Fruit fly (Drosophila melanogaster): Measurements from ENCODE around the gene ari-1.
A peak's percentile ranks its signal among the peaks of the same experiment; 100 is the strongest.

The ari-1 gene

dm6 chrX:18179372-18179771 lies 41.8 kb upstream of the ari-1 start, which contains the start of gene Andorra:
Andorra (minus strand) TSS chrX:18179472.
- TF ChIP-seq fd59A (GFP tag; optimal IDR thresholded peaks at IDR 0.05) (no peak), CG15336 (GFP tag; IDR thresholded peaks at IDR 0.05) (no peak), net (GFP tag; optimal IDR thresholded peaks at IDR 0.05) (no peak), eg (GFP tag; IDR thresholded peaks at IDR 0.05) (no peak), CG10631 (GFP tag; optimal IDR thresholded peaks at IDR 0.05) (no peak), Blimp-1 (GFP tag; optimal IDR thresholded peaks at IDR 0.05) (no peak), topi (GFP tag; optimal IDR thresholded peaks at IDR 0.05) (no peak), CG7368 (GFP tag; optimal IDR thresholded peaks at IDR 0.05) (no peak), CG16779 (tag; optimal IDR thresholded peaks at IDR 0.05) (no peak), salr (GFP tag; optimal IDR thresholded peaks at IDR 0.05) (no peak), Sox14 (GFP tag; optimal IDR thresholded peaks at IDR 0.05) (no peak), Eip78C (GFP tag) (no peak), CG8632 (GFP tag; optimal IDR thresholded peaks at IDR 0.05) (no peak), esn (GFP tag; optimal IDR thresholded peaks at IDR 0.05) (no peak), Smox (GFP tag; optimal IDR thresholded peaks at IDR 0.05) (no peak)

dm6 chrX:18177312-18177711 lies 39.7 kb upstream of the ari-1 start, which contains the start of gene Frq2:
Frq2 (plus strand) TSS chrX:18177612.
- no peak for TF ChIP-seq Sox14 (GFP tag; optimal IDR thresholded peaks at IDR 0.05)
- TF ChIP-seq fd85E (GFP tag; optimal IDR thresholded peaks at IDR 0.05): no peak
- no peak for TF ChIP-seq dac (GFP tag; optimal IDR thresholded peaks at IDR 0.05)
- TF ChIP-seq CG31627 (GFP tag; optimal IDR thresholded peaks at IDR 0.05): no peak
- TF ChIP-seq CG32006 (GFP tag; optimal IDR thresholded peaks at IDR 0.05): no peak
- TF ChIP-seq Eip78C (GFP tag): no peak
- no peak for TF ChIP-seq CG34406 (GFP tag; optimal IDR thresholded peaks at IDR 0.05)

DNA sequence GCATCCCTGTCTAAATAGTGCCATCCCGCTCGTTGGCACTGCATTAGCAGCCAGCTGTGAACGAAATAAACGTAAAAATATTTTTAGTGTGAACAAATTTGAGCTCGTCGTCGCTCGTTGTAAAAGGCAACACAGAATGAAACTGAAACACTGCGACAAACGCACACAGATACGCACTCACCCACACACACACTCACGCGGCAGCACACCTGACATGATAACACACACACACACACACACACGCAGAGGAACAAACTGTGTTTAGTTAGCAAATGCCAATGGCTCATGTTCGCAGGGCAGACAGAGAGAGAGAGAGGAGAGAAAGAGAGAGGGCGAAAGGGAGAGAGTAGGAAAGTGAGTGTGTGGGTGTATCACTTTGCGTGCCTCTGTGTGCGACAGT lies 21.4 kb upstream of the ari-1 start:
- TF ChIP-seq OdsH (GFP tag; optimal IDR thresholded peaks at IDR 0.05) (no peak), Hr38 (GFP tag; optimal IDR thresholded peaks at IDR 0.05) (no peak), fkh (GFP tag; optimal IDR thresholded peaks at IDR 0.05) (peak; percentile 18), dac (GFP tag; optimal IDR thresholded peaks at IDR 0.05) (no peak), CG10669 (GFP tag; optimal IDR thresholded peaks at IDR 0.05) (no peak)

dm6 chrX:18154955-18155419 lies 17.4 kb upstream of the ari-1 start, which contains the start of gene Frq1:
Frq1 (plus strand) TSS chrX:18155369.
- no peak for TF ChIP-seq fkh (GFP tag; optimal IDR thresholded peaks at IDR 0.05)
- no peak for TF ChIP-seq Hr39 (GFP tag; optimal IDR thresholded peaks at IDR 0.05)
- no peak for TF ChIP-seq Sox14 (GFP tag; optimal IDR thresholded peaks at IDR 0.05)
- no peak for TF ChIP-seq salr (GFP tag; optimal IDR thresholded peaks at IDR 0.05)
- no peak for TF ChIP-seq eg (GFP tag; IDR thresholded peaks at IDR 0.05)
- no peak for TF ChIP-seq Ets96B (tag; optimal IDR thresholded peaks at IDR 0.05)
- TF ChIP-seq dac (GFP tag; optimal IDR thresholded peaks at IDR 0.05): no peak
- TF ChIP-seq esn (GFP tag; optimal IDR thresholded peaks at IDR 0.05): no peak
- TF ChIP-seq CG6276 (GFP tag; optimal IDR thresholded peaks at IDR 0.05): no peak
- TF ChIP-seq Smox (GFP tag; optimal IDR thresholded peaks at IDR 0.05): no peak
- no peak for TF ChIP-seq CG16779 (tag; optimal IDR thresholded peaks at IDR 0.05)
- no peak for TF ChIP-seq Hr4 (GFP tag; optimal IDR thresholded peaks at IDR 0.05)
- no peak for TF ChIP-seq CG7368 (GFP tag; optimal IDR thresholded peaks at IDR 0.05)
- TF ChIP-seq vri (GFP tag; optimal IDR thresholded peaks at IDR 0.05): no peak
- no peak for TF ChIP-seq Ets21C (GFP tag; optimal IDR thresholded peaks at IDR 0.05)

DNA sequence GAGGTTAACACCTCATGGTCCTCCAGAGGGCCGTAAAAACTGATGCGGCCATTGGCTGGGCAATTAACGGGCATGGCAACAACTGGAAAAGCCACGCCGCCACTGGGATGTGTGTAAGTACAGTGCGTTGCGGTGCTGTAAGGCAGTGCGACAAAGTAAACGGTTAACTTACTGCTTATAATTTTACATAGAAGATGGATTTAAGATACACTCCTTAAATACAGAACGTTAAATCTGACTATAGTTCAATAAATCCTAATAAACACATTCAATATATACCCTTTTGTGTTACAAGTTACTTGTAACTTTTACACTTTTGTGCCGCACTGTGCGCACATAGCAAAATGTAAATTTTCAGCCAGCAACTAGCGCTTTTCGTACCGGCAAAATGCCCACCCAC lies 15.4 kb upstream of the ari-1 start:
- no peak for TF ChIP-seq Met (GFP tag; optimal IDR thresholded peaks at IDR 0.05)
- TF ChIP-seq Eip75B (GFP tag; optimal IDR thresholded peaks at IDR 0.05): no peak
- TF ChIP-seq CG34406 (GFP tag; optimal IDR thresholded peaks at IDR 0.05): no peak
- no peak for TF ChIP-seq Ets96B (tag; optimal IDR thresholded peaks at IDR 0.05)
- TF ChIP-seq CG7368 (GFP tag; optimal IDR thresholded peaks at IDR 0.05): no peak
- no peak for TF ChIP-seq CG6854 (GFP tag; optimal IDR thresholded peaks at IDR 0.05)
- no peak for TF ChIP-seq CG3919 (GFP tag; optimal IDR thresholded peaks at IDR 0.05)
- no peak for TF ChIP-seq Hr4 (GFP tag; optimal IDR thresholded peaks at IDR 0.05)
- TF ChIP-seq Sox15 (GFP tag; optimal IDR thresholded peaks at IDR 0.05): no peak
- no peak for TF ChIP-seq CG6792 (GFP tag; optimal IDR thresholded peaks at IDR 0.05)
- TF ChIP-seq CG11294 (GFP tag; IDR thresholded peaks at IDR 0.05): no peak
- no peak for TF ChIP-seq Smox (GFP tag; optimal IDR thresholded peaks at IDR 0.05)
- no peak for TF ChIP-seq dsx (GFP tag; optimal IDR thresholded peaks at IDR 0.05; ENCODE audit: poor library complexity, severe bottlenecking)

Measured in whole organism, prepupa.